Worm (Caenorhabditis elegans): ENCODE measurements around the gene T16H12.13.

- TF ChIP-seq unc-62 (GFP tag; optimal IDR thresholded peaks at IDR 0.05) (no peak), ztf-28 (GFP tag; IDR thresholded peaks at IDR 0.05) (no peak), snpc-4 (GFP tag; optimal IDR thresholded peaks at IDR 0.05) (no peak), snpc-4 (tag; optimal IDR thresholded peaks at IDR 0.05) (no peak), somi-1 (GFP tag; optimal IDR thresholded peaks at IDR 0.05) (no peak), unc-130 (GFP tag; optimal IDR thresholded peaks at IDR 0.05) (no peak), aptf-2 (GFP tag; conservative IDR thresholded peaks at IDR 0.05) (no peak), snpc-1.3 (tag; optimal IDR thresholded peaks at IDR 0.05; ENCODE audit: insufficient read depth) (no peak), Y95B8A.8 (GFP tag; IDR thresholded peaks at IDR 0.05) (no peak), die-1 (tag; optimal IDR thresholded peaks at IDR 0.05) (no peak), nfya-1 (tag; optimal IDR thresholded peaks at IDR 0.05; ENCODE audit: borderline replicate concordance, insufficient read depth) (no peak)
Measured at ce11 chrIII:10134517-10134916, 49.3 kb downstream of the T16H12.13 start.

Data from whole organism, young adult.